Fruit fly (Drosophila melanogaster) whole organism, wandering third instar larva: ENCODE measurements around the gene CG15170.

Source experiments
- Abd-B ChIP-seq: fragments of >200 bp; optimal IDR thresholded peaks from 2 replicates; lab custom pipeline; 2017; ENCODE audit warnings: missing biosample characterization, missing genetic modification characterization
- CG32264 ChIP-seq: fragments of 200-800 bp; sonication (Bioruptor generic); optimal IDR thresholded peaks from 2 replicates; lab custom pipeline; 2016; ENCODE audit warnings: missing biosample characterization, missing genetic modification characterization
- CG9705 ChIP-seq: fragments of 200-800 bp; sonication (Bioruptor generic); optimal IDR thresholded peaks from 2 replicates; lab custom pipeline; 2018; ENCODE audit warnings: missing biosample characterization, mild to moderate bottlenecking, missing genetic modification characterization
- CrebA ChIP-seq: fragments of 200-800 bp; sonication (Bioruptor generic); optimal IDR thresholded peaks from 2 replicates; lab custom pipeline; 2016; ENCODE audit warnings: missing biosample characterization, mild to moderate bottlenecking, missing genetic modification characterization, borderline replicate concordance
- Dfd ChIP-seq: fragments of >200 bp; optimal IDR thresholded peaks from 2 replicates; lab custom pipeline; 2017; ENCODE audit warnings: missing biosample characterization, missing genetic modification characterization
- Dif ChIP-seq: fragments of 200-275, 200-300 bp; sonication (Bioruptor generic); optimal IDR thresholded peaks from 2 replicates; lab custom pipeline; 2018; ENCODE audit warnings: missing biosample characterization, missing genetic modification characterization; ENCODE audit not compliant: partially characterized antibody
- GATAd ChIP-seq: sonication (Bioruptor generic); optimal IDR thresholded peaks from 2 replicates; lab custom pipeline; 2016; ENCODE audit warnings: missing biosample characterization, missing genetic modification characterization
- HLH106 ChIP-seq: fragments of 200-800 bp; optimal IDR thresholded peaks from 3 replicates; lab custom pipeline; 2019; ENCODE audit warnings: missing biosample characterization, mild to moderate bottlenecking, missing genetic modification characterization, moderate library complexity
- Hnf4 ChIP-seq: fragments of 200-800 bp; sonication (Bioruptor generic); optimal IDR thresholded peaks from 2 replicates; lab custom pipeline; 2016; ENCODE audit warnings: missing biosample characterization, mild to moderate bottlenecking, missing genetic modification characterization
- Hr78 ChIP-seq: fragments of >200 bp; optimal IDR thresholded peaks from 2 replicates; lab custom pipeline; 2017; ENCODE audit warnings: missing biosample characterization, missing genetic modification characterization
- Hr83 ChIP-seq: fragments of 200-300 bp; sonication (Bioruptor generic); optimal IDR thresholded peaks from 2 replicates; lab custom pipeline; 2016; ENCODE audit warnings: missing biosample characterization, mild to moderate bottlenecking, missing genetic modification characterization, moderate library complexity; ENCODE audit not compliant: poor library complexity, severe bottlenecking
- Jra ChIP-seq: sonication (Bioruptor generic); optimal IDR thresholded peaks from 2 replicates; lab custom pipeline; 2016; ENCODE audit warnings: missing biosample characterization, missing genetic modification characterization
- Mio ChIP-seq: sonication (Bioruptor generic); optimal IDR thresholded peaks from 2 replicates; lab custom pipeline; 2016; ENCODE audit warnings: missing biosample characterization, missing genetic modification characterization
- Myc ChIP-seq: fragments of >200 bp; optimal IDR thresholded peaks from 2 replicates; lab custom pipeline; 2017
- N ChIP-seq: fragments of >200 bp; optimal IDR thresholded peaks from 2 replicates; lab custom pipeline; 2018; ENCODE audit warnings: missing biosample characterization, missing external identifiers, missing genetic modification characterization
- OdsH ChIP-seq: fragments of 200-800 bp; sonication (Bioruptor generic); optimal IDR thresholded peaks from 2 replicates; lab custom pipeline; 2016; ENCODE audit warnings: missing biosample characterization, mild to moderate bottlenecking, missing genetic modification characterization
- Rel ChIP-seq, 2 experiments: fragments of 200-800 bp; sonication (Bioruptor generic) in 1 of 2; optimal IDR thresholded peaks; 2 replicates in 1 of 2; 3 replicates in 1 of 2; lab custom pipeline; 2016 to 2019; ENCODE audit warnings: mild to moderate bottlenecking in 2 of 2, missing biosample characterization in 2 of 2, missing genetic modification characterization in 2 of 2, moderate library complexity in 1 of 2
- Sp1 ChIP-seq: fragments of 200-800 bp; sonication (Bioruptor generic); optimal IDR thresholded peaks from 3 replicates; lab custom pipeline; 2019; ENCODE audit warnings: missing biosample characterization, mild to moderate bottlenecking, missing genetic modification characterization, moderate library complexity
- Vsx2 ChIP-seq: fragments of 200-300, 225-300 bp; sonication (Bioruptor generic); optimal IDR thresholded peaks from 2 replicates; lab custom pipeline; 2018; ENCODE audit warnings: missing biosample characterization, missing genetic modification characterization; ENCODE audit not compliant: partially characterized antibody
- br ChIP-seq: fragments of 200-800 bp; sonication (Bioruptor generic); optimal IDR thresholded peaks from 2 replicates; lab custom pipeline; 2016; ENCODE audit warnings: missing biosample characterization, missing genetic modification characterization
- brk ChIP-seq: fragments of 200-800 bp; sonication (Bioruptor generic); optimal IDR thresholded peaks from 2 replicates; lab custom pipeline; 2016; ENCODE audit warnings: missing biosample characterization, mild to moderate bottlenecking, missing genetic modification characterization
- dl ChIP-seq, 2 experiments: fragments of 175-275, 200-275 bp in 1 of 2; fragments of 200-275 bp in 1 of 2; sonication (Bioruptor generic); optimal IDR thresholded peaks; lab custom pipeline; 2018; ENCODE audit warnings: mild to moderate bottlenecking in 2 of 2, missing biosample characterization in 2 of 2, missing genetic modification characterization in 2 of 2, moderate library complexity in 2 of 2; ENCODE audit not compliant: partially characterized antibody in 2 of 2, insufficient read depth in 1 of 2
- dmrt93B ChIP-seq: fragments of 200-800 bp; sonication (Bioruptor generic); optimal IDR thresholded peaks from 2 replicates; lab custom pipeline; 2018; ENCODE audit warnings: missing biosample characterization, mild to moderate bottlenecking, missing genetic modification characterization
- dsf ChIP-seq: sonication (Bioruptor generic); optimal IDR thresholded peaks from 2 replicates; lab custom pipeline; 2016; ENCODE audit warnings: missing biosample characterization, missing genetic modification characterization, borderline replicate concordance
- ey ChIP-seq: fragments of 200-800 bp; sonication (Bioruptor generic); optimal IDR thresholded peaks from 2 replicates; lab custom pipeline; 2016; ENCODE audit warnings: missing biosample characterization, missing genetic modification characterization
- foxo ChIP-seq, 2 experiments: fragments of 200-800 bp; sonication (Bioruptor generic); optimal IDR thresholded peaks; 2 replicates in 1 of 2; 3 replicates in 1 of 2; lab custom pipeline; 2016 to 2017; ENCODE audit warnings: missing biosample characterization in 2 of 2, missing genetic modification characterization in 2 of 2
- fru ChIP-seq: fragments of 200-800 bp; sonication (Bioruptor generic); optimal IDR thresholded peaks from 3 replicates; lab custom pipeline; 2016; ENCODE audit warnings: missing biosample characterization, mild to moderate bottlenecking, missing genetic modification characterization
- h ChIP-seq: fragments of 200-800 bp; sonication (Bioruptor generic); optimal IDR thresholded peaks from 3 replicates; lab custom pipeline; 2016; ENCODE audit warnings: missing biosample characterization, mild to moderate bottlenecking, missing genetic modification characterization
- jim ChIP-seq: fragments of 175-275, 200-325 bp; sonication (Bioruptor generic); optimal IDR thresholded peaks from 2 replicates; lab custom pipeline; 2016; ENCODE audit warnings: missing biosample characterization, mild to moderate bottlenecking, missing genetic modification characterization
- lola ChIP-seq: fragments of >200 bp; optimal IDR thresholded peaks from 2 replicates; lab custom pipeline; 2017; ENCODE audit warnings: missing biosample characterization, missing genetic modification characterization
- pan ChIP-seq: fragments of >200 bp; optimal IDR thresholded peaks from 2 replicates; lab custom pipeline; 2017
- psq ChIP-seq: fragments of 200-800 bp; sonication (Bioruptor generic); optimal IDR thresholded peaks from 3 replicates; lab custom pipeline; 2017; ENCODE audit warnings: missing biosample characterization, mild to moderate bottlenecking, missing genetic modification characterization, moderate library complexity
- rgr ChIP-seq: fragments of 200-800 bp; sonication (Bioruptor generic); optimal IDR thresholded peaks from 3 replicates; lab custom pipeline; 2016; ENCODE audit warnings: missing biosample characterization, mild to moderate bottlenecking, missing genetic modification characterization
- sage ChIP-seq: fragments of 200-800 bp; sonication (Bioruptor generic); optimal IDR thresholded peaks from 2 replicates; lab custom pipeline; 2016; ENCODE audit warnings: missing biosample characterization, mild to moderate bottlenecking, missing genetic modification characterization
- sv ChIP-seq: fragments of 200-800 bp; sonication (Bioruptor generic); optimal IDR thresholded peaks from 3 replicates; lab custom pipeline; 2016; ENCODE audit warnings: missing biosample characterization, missing genetic modification characterization
- tai ChIP-seq: sonication (Bioruptor generic); optimal IDR thresholded peaks from 2 replicates; lab custom pipeline; 2016; ENCODE audit warnings: missing biosample characterization, missing genetic modification characterization
- usp ChIP-seq: fragments of >200 bp; optimal IDR thresholded peaks from 2 replicates; lab custom pipeline; 2017; ENCODE audit warnings: missing biosample characterization, missing genetic modification characterization
- woc ChIP-seq: sonication (Bioruptor generic); optimal IDR thresholded peaks from 2 replicates; lab custom pipeline; 2016; ENCODE audit warnings: missing biosample characterization, mild to moderate bottlenecking, missing genetic modification characterization

The CG15170 gene

DNA sequence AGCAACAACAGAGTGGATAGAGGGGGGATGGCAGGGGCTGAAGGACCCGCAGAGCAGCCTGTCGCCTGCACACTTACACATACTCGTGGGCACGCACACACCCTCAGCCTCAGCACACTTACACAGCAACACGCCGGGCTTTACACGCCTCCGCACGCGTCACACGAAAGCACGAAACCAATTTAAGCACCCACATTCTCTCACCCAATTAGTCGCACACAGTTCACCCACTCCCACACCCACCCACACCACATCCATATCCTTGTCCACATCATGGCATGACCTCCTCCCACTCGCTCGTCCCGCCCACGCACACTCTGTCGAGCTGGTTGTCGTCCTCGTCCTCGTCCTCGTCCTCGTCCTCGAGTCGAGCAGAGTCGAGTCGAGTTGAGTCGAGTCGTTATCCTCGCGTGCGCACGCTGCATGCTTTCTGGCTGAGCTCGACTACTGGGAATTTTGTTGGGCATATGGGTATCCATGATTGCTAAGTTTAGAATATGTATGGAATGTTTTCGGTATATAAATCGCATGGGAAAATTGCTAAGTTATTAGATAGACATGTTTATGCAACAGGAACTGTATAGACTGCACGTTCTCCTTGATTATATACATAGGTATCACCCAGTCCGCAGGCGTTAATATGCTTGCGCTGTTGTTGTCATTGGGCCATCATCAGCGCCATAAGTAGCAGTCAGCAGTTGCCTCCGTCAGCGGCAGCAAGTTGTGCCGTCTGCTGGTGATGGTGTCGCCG, 22.0 kb upstream of the CG15170 start:
- no peak for TF ChIP-seq GATAd (GFP tag; lab: Kevin White, UChicago)
- TF ChIP-seq Dif = no peak
- no peak for TF ChIP-seq sage
- peak; percentile 52 for TF ChIP-seq dmrt93B (GFP tag; lab: Kevin White, UChicago)
- peak in 1 of 2 experiments; percentile 77 for TF ChIP-seq foxo (GFP tag; optimal IDR thresholded peaks at IDR 0.05; lab: Kevin White, UChicago)
- TF ChIP-seq dl (GFP tag; optimal IDR thresholded peaks at IDR 0.05; lab: Kevin White, UChicago; ENCODE audit: insufficient read depth in 1 of 2, partially characterized antibody in 2 of 2) = no peak
- no peak for TF ChIP-seq tai (GFP tag; lab: Kevin White, UChicago)
- TF ChIP-seq Hnf4 (GFP tag; lab: Kevin White, UChicago) = peak; percentile 43
- TF ChIP-seq N = no peak
- TF ChIP-seq Abd-B = no peak
- peak; percentile 73 for TF ChIP-seq rgr (GFP tag; lab: Kevin White, UChicago)
- no peak for TF ChIP-seq usp
- no peak for TF ChIP-seq Hr78
- no peak for TF ChIP-seq dsf (GFP tag; lab: Kevin White, UChicago)
- no peak for TF ChIP-seq Myc (lab: Kevin White, UChicago)
- no peak for TF ChIP-seq lola (GFP tag; lab: Kevin White, UChicago)
- TF ChIP-seq OdsH (GFP tag; lab: Kevin White, UChicago) = peak; percentile 61
- TF ChIP-seq brk (GFP tag; lab: Kevin White, UChicago) = peak; percentile 25
- TF ChIP-seq Dfd (GFP tag; lab: Kevin White, UChicago) = no peak
- TF ChIP-seq HLH106 (tag; lab: Kevin White, UChicago) = peak; percentile 74
- no peak for TF ChIP-seq Rel (GFP tag; optimal IDR thresholded peaks at IDR 0.05; lab: Kevin White, UChicago)
- TF ChIP-seq Rel (tag; optimal IDR thresholded peaks at IDR 0.05; lab: Kevin White, UChicago) = no peak
- peak; percentile 68 for TF ChIP-seq woc
- TF ChIP-seq br (GFP tag; lab: Kevin White, UChicago) = peak; percentile 76
- TF ChIP-seq CrebA (GFP tag; lab: Kevin White, UChicago) = no peak
- TF ChIP-seq Jra (GFP tag; lab: Kevin White, UChicago) = peak; percentile 29
- TF ChIP-seq CG32264 = no peak
- TF ChIP-seq Mio = no peak
- TF ChIP-seq CG9705 (GFP tag; lab: Kevin White, UChicago) = no peak
- TF ChIP-seq fru = peak; percentile 84
- no peak for TF ChIP-seq Vsx2 (GFP tag; lab: Kevin White, UChicago)
- TF ChIP-seq pan (lab: Kevin White, UChicago) = no peak
- TF ChIP-seq jim (GFP tag; lab: Kevin White, UChicago) = no peak
- peak; percentile 66 for TF ChIP-seq sv (GFP tag; lab: Kevin White, UChicago)
- peak; percentile 80 for TF ChIP-seq h (GFP tag; lab: Kevin White, UChicago)
- peak; percentile 81 for TF ChIP-seq ey (GFP tag; lab: Kevin White, UChicago)
- TF ChIP-seq psq (GFP tag; lab: Kevin White, UChicago) = peak; percentile 48
- TF ChIP-seq Hr83 (GFP tag; lab: Kevin White, UChicago) = no peak
- peak; percentile 75 for TF ChIP-seq Sp1 (GFP tag; lab: Kevin White, UChicago)

DNA sequence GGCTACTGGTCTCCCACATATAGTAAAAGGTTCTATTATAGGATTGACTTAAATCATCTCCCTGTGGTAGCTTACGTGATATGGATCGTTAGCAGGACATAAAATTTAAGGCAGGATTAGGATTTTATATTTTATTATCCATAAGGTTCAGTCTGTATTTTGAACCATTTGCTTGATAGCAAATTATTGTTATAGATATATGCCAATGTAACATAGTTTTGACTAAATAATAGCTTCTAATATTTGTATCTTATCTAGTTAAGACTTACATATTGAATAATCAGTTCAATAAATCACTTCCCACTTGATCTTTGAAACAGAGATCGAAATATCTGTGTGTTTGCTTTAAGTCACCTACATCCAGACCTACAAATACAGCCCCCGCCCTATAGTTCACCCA, 20.5 kb upstream of the CG15170 start, which contains the start of gene robl37BC:
robl37BC (plus strand) TSS at position 301 of the 400 bp plus-strand sequence.
- TF ChIP-seq dsf (GFP tag; lab: Kevin White, UChicago) (no peak), Hr78 (no peak), GATAd (GFP tag; lab: Kevin White, UChicago) (no peak), CG9705 (GFP tag; lab: Kevin White, UChicago) (no peak), usp (no peak), Jra (GFP tag; lab: Kevin White, UChicago) (no peak), Mio (no peak), brk (GFP tag; lab: Kevin White, UChicago) (no peak), ey (GFP tag; lab: Kevin White, UChicago) (no peak), N (no peak), foxo (GFP tag; optimal IDR thresholded peaks at IDR 0.05; lab: Kevin White, UChicago) (no peak)
